Worm (Caenorhabditis elegans) whole organism, young adult: ENCODE results near the gene ets-10.

Experiments used
- B0019.2 ChIP-seq: fragments of 200-800 bp; sonication (Bioruptor generic); conservative IDR thresholded peaks from 2 replicates; pipeline ENCODE4 v1.3.6; 2022; ENCODE audit warnings: missing genetic modification reagents, missing genetic modification characterization, missing compliant biosample characterization
- B0035.1 ChIP-seq: sonication (generic microtip); optimal IDR thresholded peaks from 2 replicates; lab custom pipeline; 2016; ENCODE audit warnings: missing genetic modification characterization, mild to moderate bottlenecking, missing compliant biosample characterization, missing genotype, missing genetic modification reagents
- B0261.1 ChIP-seq: sonication (generic microtip); optimal IDR thresholded peaks from 2 replicates; lab custom pipeline; 2016; ENCODE audit warnings: mild to moderate bottlenecking, missing genetic modification characterization, moderate library complexity, missing compliant biosample characterization
- B0336.3 ChIP-seq: fragments of 200-800 bp; sonication (Bioruptor generic); IDR thresholded peaks from 2 replicates; pipeline ENCODE4 v1.3.6; 2022; ENCODE audit warnings: missing genetic modification characterization, missing compliant biosample characterization
- F10E7.11 ChIP-seq: sonication (generic microtip); optimal IDR thresholded peaks from 2 replicates; lab custom pipeline; 2017; ENCODE audit warnings: mild to moderate bottlenecking, missing genetic modification characterization, moderate library complexity, missing compliant biosample characterization
- F22D6.2 ChIP-seq: sonication (generic microtip); optimal IDR thresholded peaks from 2 replicates; lab custom pipeline; 2016; ENCODE audit warnings: mild to moderate bottlenecking, missing genetic modification characterization, missing compliant biosample characterization
- F57A8.1 ChIP-seq: fragments of 200-800 bp; sonication (Bioruptor generic); optimal IDR thresholded peaks from 2 replicates; lab custom pipeline; 2018; ENCODE audit warnings: mild to moderate bottlenecking, missing genetic modification characterization, moderate library complexity, missing compliant biosample characterization
- F57C9.4 ChIP-seq: sonication (generic microtip); optimal IDR thresholded peaks from 2 replicates; lab custom pipeline; 2017; ENCODE audit warnings: mild to moderate bottlenecking, missing genetic modification characterization, missing compliant biosample characterization
- K11D2.4 ChIP-seq: fragments of 200-800 bp; sonication (Bioruptor generic); IDR thresholded peaks from 2 replicates; pipeline ENCODE4 v1.3.6; 2022; ENCODE audit warnings: missing genetic modification reagents, missing genetic modification characterization, missing compliant biosample characterization
- K12H6.12 ChIP-seq: fragments of 200-800 bp; sonication (Bioruptor generic); optimal IDR thresholded peaks from 2 replicates; lab custom pipeline; 2018; ENCODE audit warnings: mild to moderate bottlenecking, missing genetic modification characterization, missing compliant biosample characterization
- Y53F4B.3 ChIP-seq: fragments of 200-800 bp; sonication (Bioruptor generic); IDR thresholded peaks from 2 replicates; pipeline ENCODE4 v1.3.6; 2022; ENCODE audit warnings: missing genetic modification reagents, missing genetic modification characterization, missing compliant biosample characterization
- Y56A3A.18 ChIP-seq: fragments of 200-800 bp; sonication (Bioruptor generic); IDR thresholded peaks from 2 replicates; pipeline ENCODE4 v1.3.6; 2022; ENCODE audit warnings: missing genetic modification reagents, missing genetic modification characterization, missing compliant biosample characterization
- Y79H2A.3 ChIP-seq: fragments of 200-800 bp; sonication (Bioruptor generic); conservative IDR thresholded peaks from 2 replicates; pipeline ENCODE4 v1.3.6; 2022; ENCODE audit warnings: missing genetic modification reagents, missing genetic modification characterization, missing compliant biosample characterization
- ZK185.1 ChIP-seq: sonication (generic microtip); optimal IDR thresholded peaks from 2 replicates; lab custom pipeline; 2016; ENCODE audit warnings: mild to moderate bottlenecking, missing genetic modification characterization, missing compliant biosample characterization; ENCODE audit not compliant: poor library complexity, severe bottlenecking
- attf-5 ChIP-seq: fragments of 200-800 bp; sonication (Bioruptor generic); optimal IDR thresholded peaks from 2 replicates; lab custom pipeline; 2018; ENCODE audit warnings: mild to moderate bottlenecking, missing genetic modification characterization, missing compliant biosample characterization
- bed-2 ChIP-seq: fragments of 200-800 bp; sonication (Bioruptor generic); IDR thresholded peaks from 2 replicates; pipeline ENCODE4 v1.3.6; 2022; ENCODE audit warnings: missing genetic modification reagents, missing genetic modification characterization, missing compliant biosample characterization
- ceh-27 ChIP-seq: fragments of 200-800 bp; sonication (Bioruptor generic); optimal IDR thresholded peaks from 2 replicates; lab custom pipeline; 2018; ENCODE audit warnings: mild to moderate bottlenecking, missing genetic modification characterization, moderate library complexity, missing compliant biosample characterization
- ceh-91 ChIP-seq: fragments of 200-800 bp; sonication (Bioruptor generic); IDR thresholded peaks from 2 replicates; pipeline ENCODE4 v1.3.6; 2022; ENCODE audit warnings: missing genetic modification reagents, missing genetic modification characterization, missing compliant biosample characterization
- dox-1 ChIP-seq: fragments of 200-800 bp; sonication (Bioruptor generic); IDR thresholded peaks from 2 replicates; pipeline ENCODE4 v1.3.6; 2022; ENCODE audit warnings: missing genetic modification reagents, missing genetic modification characterization, missing compliant biosample characterization
- dpff-1 ChIP-seq: sonication (generic microtip); optimal IDR thresholded peaks from 2 replicates; lab custom pipeline; 2017; ENCODE audit warnings: mild to moderate bottlenecking, missing genetic modification characterization, missing compliant biosample characterization
- egl-44 ChIP-seq: fragments of 200-800 bp; sonication (Bioruptor generic); IDR thresholded peaks from 2 replicates; pipeline ENCODE4 v1.3.6; 2022; ENCODE audit warnings: missing genetic modification reagents, missing genetic modification characterization, missing compliant biosample characterization
- egrh-3 ChIP-seq: fragments of 200-800 bp; sonication (Bioruptor generic); IDR thresholded peaks from 2 replicates; pipeline ENCODE4 v1.3.6; 2022; ENCODE audit warnings: missing genetic modification reagents, missing genetic modification characterization, missing compliant biosample characterization
- gei-17 ChIP-seq: fragments of 200-800 bp; sonication (Bioruptor generic); optimal IDR thresholded peaks from 2 replicates; lab custom pipeline; 2018; ENCODE audit warnings: mild to moderate bottlenecking, missing genetic modification characterization, missing compliant biosample characterization
- him-1 ChIP-seq: sonication (generic microtip); optimal IDR thresholded peaks from 2 replicates; lab custom pipeline; 2016; ENCODE audit warnings: missing genotype, missing genetic modification reagents, missing genetic modification characterization, missing compliant biosample characterization
- hrde-1 ChIP-seq: sonication (generic microtip); optimal IDR thresholded peaks from 2 replicates; lab custom pipeline; 2016; ENCODE audit warnings: missing genetic modification characterization, mild to moderate bottlenecking, missing compliant biosample characterization, moderate library complexity, missing genotype, missing genetic modification reagents, borderline replicate concordance
- lag-1 ChIP-seq: fragments of 200-800 bp; sonication (Bioruptor generic); IDR thresholded peaks from 2 replicates; pipeline ENCODE4 v1.3.6; 2022; ENCODE audit warnings: missing genetic modification reagents, missing genetic modification characterization, missing compliant biosample characterization
- lin-26 ChIP-seq: fragments of 200-800 bp; sonication (Bioruptor generic); IDR thresholded peaks from 2 replicates; pipeline ENCODE4 v1.3.6; 2022; ENCODE audit warnings: missing genetic modification reagents, missing genetic modification characterization, missing compliant biosample characterization
- lin-54 ChIP-seq: fragments of 200-800 bp; sonication (Bioruptor generic); optimal IDR thresholded peaks from 2 replicates; lab custom pipeline; 2018; ENCODE audit warnings: mild to moderate bottlenecking, missing genetic modification characterization, missing compliant biosample characterization
- madf-6 ChIP-seq: fragments of 200-800 bp; sonication (Bioruptor generic); IDR thresholded peaks from 2 replicates; pipeline ENCODE4 v1.3.6; 2022; ENCODE audit warnings: missing genetic modification reagents, missing genetic modification characterization, missing compliant biosample characterization
- madf-8 ChIP-seq: fragments of 200-800 bp; sonication (Bioruptor generic); conservative IDR thresholded peaks from 2 replicates; pipeline ENCODE4 v1.3.6; 2022; ENCODE audit warnings: missing genetic modification reagents, missing genetic modification characterization, missing compliant biosample characterization
- nfya-2 ChIP-seq: fragments of 200-800 bp; sonication (Bioruptor generic); IDR thresholded peaks from 2 replicates; pipeline ENCODE4 v1.3.6; 2022; ENCODE audit warnings: missing genetic modification reagents, missing genetic modification characterization, missing compliant biosample characterization
- nhr-179 ChIP-seq: sonication (generic microtip); optimal IDR thresholded peaks from 2 replicates; lab custom pipeline; 2016; ENCODE audit warnings: mild to moderate bottlenecking, missing genetic modification characterization, missing compliant biosample characterization
- nhr-90 ChIP-seq: sonication (generic microtip); optimal IDR thresholded peaks from 2 replicates; lab custom pipeline; 2016; ENCODE audit warnings: missing genotype, mild to moderate bottlenecking, missing genetic modification characterization, missing compliant biosample characterization
- pha-4 ChIP-seq: fragments of 150-350 bp; sonication (generic microtip); optimal IDR thresholded peaks from 2 replicates; lab custom pipeline; 2014; ENCODE audit warnings: missing biosample characterization, missing genetic modification reagents, missing genetic modification characterization
- rcor-1 ChIP-seq: fragments of 200-800 bp; sonication (Bioruptor generic); IDR thresholded peaks from 2 replicates; pipeline ENCODE4 v1.3.6; 2022; ENCODE audit warnings: missing genetic modification reagents, missing genetic modification characterization, missing compliant biosample characterization
- rec-8 ChIP-seq, 2 experiments: sonication (generic microtip); optimal IDR thresholded peaks; 2 replicates each; lab custom pipeline; 2016; ENCODE audit warnings: mild to moderate bottlenecking in 2 of 2, missing genetic modification characterization in 2 of 2, missing genetic modification reagents in 2 of 2, missing genotype in 2 of 2, missing biosample characterization in 1 of 2, missing compliant biosample characterization in 1 of 2, moderate library complexity in 1 of 2
- repo-1 ChIP-seq: sonication (generic microtip); optimal IDR thresholded peaks from 2 replicates; lab custom pipeline; 2017; ENCODE audit warnings: mild to moderate bottlenecking, missing genetic modification characterization, missing compliant biosample characterization
- sdz-38 ChIP-seq: sonication (generic microtip); optimal IDR thresholded peaks from 2 replicates; lab custom pipeline; 2016; ENCODE audit warnings: missing genotype, missing genetic modification characterization, missing compliant biosample characterization
- snpc-1.1 ChIP-seq: sonication (generic microtip); optimal IDR thresholded peaks from 2 replicates; lab custom pipeline; 2017; ENCODE audit warnings: missing genetic modification characterization, mild to moderate bottlenecking, missing compliant biosample characterization, antibody characterized with exemption, moderate library complexity, missing genotype, missing genetic modification reagents; ENCODE audit not compliant: insufficient read depth
- sptf-2 ChIP-seq: fragments of 200-800 bp; sonication (Bioruptor generic); optimal IDR thresholded peaks from 2 replicates; lab custom pipeline; 2018; ENCODE audit warnings: mild to moderate bottlenecking, missing genetic modification characterization, missing compliant biosample characterization
- unc-130 ChIP-seq: sonication (generic microtip); optimal IDR thresholded peaks from 2 replicates; lab custom pipeline; 2016; ENCODE audit warnings: missing genetic modification reagents, missing genetic modification characterization, missing compliant biosample characterization
- zfh-2 ChIP-seq: fragments of 200-800 bp; sonication (Bioruptor generic); conservative IDR thresholded peaks from 2 replicates; pipeline ENCODE4 v1.3.6; 2022; ENCODE audit warnings: missing genetic modification reagents, missing genetic modification characterization, missing compliant biosample characterization
- ztf-18 ChIP-seq: sonication (generic microtip); optimal IDR thresholded peaks from 2 replicates; lab custom pipeline; 2016; ENCODE audit warnings: missing genotype, mild to moderate bottlenecking, missing genetic modification characterization, missing compliant biosample characterization
- ztf-26 ChIP-seq: sonication (generic microtip); optimal IDR thresholded peaks from 2 replicates; lab custom pipeline; 2017; ENCODE audit warnings: missing genetic modification characterization, missing compliant biosample characterization
- ztf-28 ChIP-seq: fragments of 200-800 bp; sonication (Bioruptor generic); IDR thresholded peaks from 2 replicates; pipeline ENCODE4 v1.3.6; 2022; ENCODE audit warnings: missing genetic modification reagents, missing genetic modification characterization, missing compliant biosample characterization
- ztf-6 ChIP-seq: fragments of 200-800 bp; sonication (Bioruptor generic); IDR thresholded peaks from 2 replicates; pipeline ENCODE4 v1.3.6; 2022; ENCODE audit warnings: missing genetic modification reagents, missing genetic modification characterization, missing compliant biosample characterization

Gene ets-10

DNA sequence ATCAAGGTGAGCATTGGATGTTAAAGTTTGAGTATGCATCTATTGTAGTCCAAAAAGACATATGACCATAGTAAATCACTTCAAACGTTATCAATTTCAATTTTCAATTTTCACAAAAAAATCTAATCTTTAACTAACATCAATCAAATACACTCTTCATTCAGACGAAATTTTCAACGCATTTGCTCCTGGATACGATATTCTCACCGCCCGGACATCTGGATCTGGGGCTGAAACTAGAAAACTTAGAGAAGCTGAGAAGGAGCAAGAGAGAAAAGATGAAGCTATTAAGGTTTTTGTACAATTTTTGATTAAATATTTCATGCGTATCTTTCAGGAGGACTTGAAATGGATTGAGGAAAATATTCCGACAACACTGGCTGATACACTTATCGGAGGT, 20.2 kb upstream of the ets-10 start:
- TF ChIP-seq madf-8 (GFP tag; lab: Robert Waterston, UW), result no peak
- TF ChIP-seq, all 124 proteins: peak for 0

DNA sequence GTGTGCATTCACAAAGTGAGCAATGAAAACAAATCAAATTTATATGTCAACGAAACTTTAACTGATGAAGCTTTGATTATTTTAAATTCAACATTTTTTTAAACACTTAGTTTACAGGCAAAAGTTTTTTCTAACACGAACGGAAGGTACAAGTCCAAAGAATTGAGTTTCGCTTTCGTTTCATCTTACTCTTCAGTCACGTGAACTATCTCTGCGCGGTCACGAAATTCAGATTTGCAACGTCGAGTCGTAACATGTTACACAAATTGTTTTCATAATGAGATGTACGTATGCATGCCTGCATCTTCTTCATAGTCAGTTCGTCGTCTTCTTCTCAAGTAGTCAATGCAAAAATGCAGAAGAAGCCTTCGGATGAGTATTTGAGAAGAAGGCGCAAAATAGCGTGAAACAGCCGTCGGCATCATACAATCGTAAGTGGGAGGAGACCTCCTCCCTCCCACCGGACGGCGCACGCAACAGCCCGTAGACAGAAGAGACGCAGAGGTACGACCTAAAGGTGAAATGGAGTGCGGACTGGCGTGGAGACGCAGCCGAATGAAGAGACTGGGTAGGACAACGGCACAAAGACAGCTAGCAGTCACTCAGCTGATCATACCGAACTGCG, 18.6 kb upstream of the ets-10 start, which contains the start of gene coel-1:
coel-1 (plus strand) TSS at position 381 of the 625 bp plus-strand sequence.
- TF ChIP-seq B0261.1 (tag; lab: Kevin White, UChicago) (no peak), ZK185.1 (no peak), Y79H2A.3 (GFP tag; lab: Robert Waterston, UW) (no peak), ztf-28 (no peak), nfya-2 (GFP tag; lab: Robert Waterston, UW) (no peak), ztf-18 (tag; lab: Kevin White, UChicago) (no peak), K12H6.12 (tag; lab: Kevin White, UChicago) (no peak), madf-6 (GFP tag; lab: Robert Waterston, UW) (no peak), pha-4 (tag; lab: Kevin White, UChicago) (no peak), rcor-1 (no peak), Y56A3A.18 (GFP tag; lab: Robert Waterston, UW) (no peak), attf-5 (GFP tag; lab: Kevin White, UChicago) (peak; percentile 16), sdz-38 (tag; lab: Kevin White, UChicago) (no peak), snpc-1.1 (tag; lab: Kevin White, UChicago) (no peak), lag-1 (GFP tag; lab: Robert Waterston, UW) (no peak), dpff-1 (tag; lab: Kevin White, UChicago) (no peak), rec-8 (tag; optimal IDR thresholded peaks at IDR 0.05; lab: Kevin White, UChicago) (no peak), unc-130 (no peak), hrde-1 (tag; lab: Kevin White, UChicago) (no peak), F10E7.11 (tag; lab: Kevin White, UChicago) (no peak), ceh-91 (GFP tag; lab: Robert Waterston, UW) (no peak), sptf-2 (GFP tag; lab: Kevin White, UChicago) (no peak), him-1 (tag; lab: Kevin White, UChicago) (no peak), lin-26 (no peak), F22D6.2 (tag; lab: Kevin White, UChicago) (peak; percentile 3), dox-1 (GFP tag; lab: Robert Waterston, UW) (no peak; the same call in 1 of the 2 replicates), repo-1 (tag; lab: Kevin White, UChicago) (no peak), K11D2.4 (GFP tag; lab: Robert Waterston, UW) (peak; percentile 50; the same call in 1 of the 2 replicates), F57C9.4 (tag; lab: Kevin White, UChicago) (no peak), bed-2 (0 out of 2 replicates have a peak, but pooled peaks have one; percentile 26), ztf-6 (GFP tag; lab: Robert Waterston, UW) (no peak), nhr-179 (tag; lab: Kevin White, UChicago) (no peak), gei-17 (GFP tag; lab: Kevin White, UChicago) (no peak), B0019.2 (GFP tag; lab: Robert Waterston, UW) (no peak), egrh-3 (GFP tag; lab: Robert Waterston, UW) (peak; percentile 77), B0035.1 (tag; lab: Kevin White, UChicago) (no peak), egl-44 (GFP tag; lab: Robert Waterston, UW) (no peak), nhr-90 (tag; lab: Kevin White, UChicago) (peak; percentile 3), lin-54 (GFP tag; lab: Kevin White, UChicago) (no peak), zfh-2 (GFP tag; lab: Robert Waterston, UW) (peak; percentile 89), Y53F4B.3 (GFP tag; lab: Robert Waterston, UW) (no peak), F57A8.1 (GFP tag; lab: Kevin White, UChicago) (no peak), B0336.3 (no peak), ztf-26 (tag; lab: Kevin White, UChicago) (no peak), ceh-27 (peak; percentile 52)
